Fruit fly (Drosophila melanogaster): ENCODE results near the gene Kif19A.

DNA sequence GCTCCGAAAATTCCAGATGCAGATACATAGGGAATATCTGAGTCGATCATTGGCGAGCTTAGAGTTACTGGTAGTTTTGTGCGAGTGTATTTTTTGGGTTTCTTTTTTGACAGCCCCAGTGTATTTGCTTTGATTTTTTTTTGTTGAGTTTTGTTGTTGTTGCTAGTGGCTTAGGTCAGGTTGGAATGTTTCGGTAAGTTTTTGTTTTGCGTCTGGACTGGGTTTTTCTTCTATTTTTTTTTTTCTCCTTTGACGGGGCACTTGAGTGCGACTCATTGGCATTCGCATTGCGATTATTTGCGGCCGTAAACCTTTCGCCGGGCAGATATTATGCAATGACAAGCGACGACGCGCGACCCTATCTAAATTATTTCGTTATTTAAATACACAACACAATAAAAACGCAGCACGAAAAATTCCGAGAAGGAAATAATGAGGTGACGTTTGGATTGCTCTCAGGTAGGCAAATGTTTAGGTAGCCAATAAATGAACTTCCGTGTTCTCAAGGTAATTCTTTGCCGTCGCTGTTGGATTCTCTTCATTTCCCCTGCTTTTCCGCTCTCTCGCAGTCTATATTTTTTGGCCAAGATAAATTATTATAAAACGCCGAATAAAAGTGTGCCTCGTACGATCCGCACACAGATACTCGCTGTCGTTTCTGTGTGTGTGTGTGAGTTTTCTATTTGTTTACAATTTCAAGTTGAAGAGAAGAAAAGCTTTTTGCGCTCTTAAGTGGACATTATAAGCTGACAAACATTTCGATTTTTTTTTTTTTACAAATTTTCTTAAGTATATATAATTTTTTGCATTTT lies 53.9 kb downstream of the Kif19A start:
- TF ChIP-seq psq (GFP tag; optimal IDR thresholded peaks at IDR 0.05) (no peak), fru (GFP tag; optimal IDR thresholded peaks at IDR 0.05) (no peak), lola (GFP tag; optimal IDR thresholded peaks at IDR 0.05) (no peak), Hnf4 (GFP tag; optimal IDR thresholded peaks at IDR 0.05) (no peak), tai (GFP tag; optimal IDR thresholded peaks at IDR 0.05) (no peak), br (GFP tag; optimal IDR thresholded peaks at IDR 0.05) (no peak), Mio (GFP tag; optimal IDR thresholded peaks at IDR 0.05) (no peak), Dfd (GFP tag; optimal IDR thresholded peaks at IDR 0.05) (no peak), OdsH (GFP tag; optimal IDR thresholded peaks at IDR 0.05) (no peak), woc (GFP tag; optimal IDR thresholded peaks at IDR 0.05) (no peak), Rel (GFP tag; optimal IDR thresholded peaks at IDR 0.05) (no peak), Rel (tag; optimal IDR thresholded peaks at IDR 0.05) (no peak)

Data from whole organism, wandering third instar larva.